Fruit fly (Drosophila melanogaster) whole organism, embryonic: ENCODE results near the gene isoQC.

ENCODE experiments used
- Blimp-1 ChIP-seq: fragments of 200-800 bp; sonication (Bioruptor generic); optimal IDR thresholded peaks from 3 replicates; lab custom pipeline; 2018; ENCODE audit warnings: missing biosample characterization, missing genetic modification characterization, mild to moderate bottlenecking, moderate library complexity, missing genetic modification reagents
- C15 ChIP-seq: fragments of 200-800 bp; sonication (Bioruptor generic); IDR thresholded peaks from 3 replicates; pipeline ENCODE4 v1.3.6; 2022; ENCODE audit warnings: missing biosample characterization, missing genetic modification characterization
- CG11723 ChIP-seq: fragments of 200-800 bp; sonication (Bioruptor generic); optimal IDR thresholded peaks from 2 replicates; lab custom pipeline; 2017; ENCODE audit warnings: missing biosample characterization, mild to moderate bottlenecking, missing genetic modification characterization
- CG12659 ChIP-seq: fragments of 200-800 bp; sonication (Bioruptor generic); optimal IDR thresholded peaks from 3 replicates; lab custom pipeline; 2017; ENCODE audit warnings: mild to moderate bottlenecking, missing biosample characterization, missing genetic modification reagents, missing genetic modification characterization
- CG14710 ChIP-seq: fragments of 200-800 bp; sonication (Bioruptor generic); optimal IDR thresholded peaks from 3 replicates; lab custom pipeline; 2019; ENCODE audit warnings: missing biosample characterization, mild to moderate bottlenecking, missing genetic modification characterization, moderate library complexity
- CG15479 ChIP-seq: fragments of 200-800 bp; sonication (Bioruptor generic); optimal IDR thresholded peaks from 3 replicates; lab custom pipeline; 2019; ENCODE audit warnings: missing biosample characterization, mild to moderate bottlenecking, missing genetic modification characterization, moderate library complexity
- CG1602 ChIP-seq: fragments of 200-800 bp; sonication (Bioruptor generic); optimal IDR thresholded peaks from 3 replicates; lab custom pipeline; 2016; ENCODE audit warnings: missing biosample characterization, missing genetic modification characterization
- CG16779 ChIP-seq: fragments of 200-800 bp; sonication (Bioruptor generic); IDR thresholded peaks from 2 replicates; pipeline ENCODE4 v1.3.6; 2022; ENCODE audit warnings: missing biosample characterization, missing genetic modification characterization
- CG3065 ChIP-seq: fragments of 200-800 bp; sonication (Bioruptor generic); optimal IDR thresholded peaks from 2 replicates; lab custom pipeline; 2016; ENCODE audit warnings: missing biosample characterization, missing genetic modification characterization
- CG31365 ChIP-seq: fragments of 200-800 bp; sonication (Bioruptor generic); optimal IDR thresholded peaks from 2 replicates; lab custom pipeline; 2018; ENCODE audit warnings: missing biosample characterization, mild to moderate bottlenecking, missing genetic modification characterization
- CG32532 ChIP-seq: fragments of 200-800 bp; sonication (Bioruptor generic); IDR thresholded peaks from 2 replicates; pipeline ENCODE4 v1.3.6; 2022; ENCODE audit warnings: missing biosample characterization, missing genetic modification characterization
- CG32767 ChIP-seq: fragments of 200-800 bp; sonication (Bioruptor generic); IDR thresholded peaks from 2 replicates; pipeline ENCODE4 v1.3.6; 2022; ENCODE audit warnings: missing biosample characterization, missing genetic modification characterization
- CG3281 ChIP-seq: fragments of 200-800 bp; sonication (Bioruptor generic); optimal IDR thresholded peaks from 3 replicates; lab custom pipeline; 2017; ENCODE audit warnings: missing biosample characterization, mild to moderate bottlenecking, missing genetic modification characterization
- CG33213 ChIP-seq: fragments of 200-800 bp; sonication (Bioruptor generic); optimal IDR thresholded peaks from 3 replicates; lab custom pipeline; 2016; ENCODE audit warnings: missing biosample characterization, missing genetic modification characterization
- CG34224 ChIP-seq: fragments of 200-800 bp; sonication (Bioruptor generic); IDR thresholded peaks from 3 replicates; pipeline ENCODE4 v1.3.6; 2022; ENCODE audit warnings: missing biosample characterization, missing genetic modification characterization; ENCODE audit not compliant: partially characterized antibody
- CG5245 ChIP-seq: fragments of 200-800 bp; sonication (Bioruptor generic); optimal IDR thresholded peaks from 3 replicates; lab custom pipeline; 2016; ENCODE audit warnings: missing biosample characterization, missing genetic modification characterization
- CG6254 ChIP-seq: fragments of 200-800 bp; sonication (Bioruptor generic); optimal IDR thresholded peaks from 3 replicates; lab custom pipeline; 2017; ENCODE audit warnings: mild to moderate bottlenecking, missing biosample characterization, missing genetic modification reagents, missing genetic modification characterization
- CG9876 ChIP-seq: fragments of 200-800 bp; sonication (Bioruptor generic); optimal IDR thresholded peaks from 2 replicates; lab custom pipeline; 2016; ENCODE audit warnings: missing biosample characterization, missing genetic modification characterization
- CHES-1-like ChIP-seq: fragments of 200-800 bp; sonication (Bioruptor generic); optimal IDR thresholded peaks from 2 replicates; lab custom pipeline; 2016; ENCODE audit warnings: missing biosample characterization, missing genetic modification characterization
- CoRest ChIP-seq: fragments of 200-800 bp; sonication (Bioruptor generic); optimal IDR thresholded peaks from 3 replicates; lab custom pipeline; 2018; ENCODE audit warnings: missing biosample characterization, mild to moderate bottlenecking, missing genetic modification characterization, moderate library complexity
- HLH3B ChIP-seq: fragments of 200-800 bp; sonication (Bioruptor generic); IDR thresholded peaks from 2 replicates; pipeline ENCODE4 v1.3.6; 2022; ENCODE audit warnings: missing biosample characterization, missing genetic modification characterization
- HLH4C ChIP-seq: fragments of 200-800 bp; sonication (Bioruptor generic); IDR thresholded peaks from 3 replicates; pipeline ENCODE4 v1.3.6; 2022; ENCODE audit warnings: missing biosample characterization, missing genetic modification characterization; ENCODE audit not compliant: partially characterized antibody
- MBD-R2 ChIP-seq: fragments of 200-800 bp; sonication (Bioruptor generic); IDR thresholded peaks from 2 replicates; pipeline ENCODE4 v1.3.6; 2022; ENCODE audit warnings: missing biosample characterization, missing genetic modification characterization
- Myb ChIP-seq: fragments of 200-800 bp; sonication (Bioruptor generic); optimal IDR thresholded peaks from 2 replicates; lab custom pipeline; 2016; ENCODE audit warnings: missing biosample characterization, missing genetic modification characterization
- Six4 ChIP-seq: fragments of 200-800 bp; sonication (Bioruptor generic); optimal IDR thresholded peaks from 2 replicates; lab custom pipeline; 2016; ENCODE audit warnings: missing biosample characterization, missing genetic modification characterization
- Xrp1 ChIP-seq: fragments of 200-800 bp; sonication (Bioruptor generic); IDR thresholded peaks from 2 replicates; pipeline ENCODE4 v1.3.6; 2022; ENCODE audit warnings: missing biosample characterization, missing genetic modification characterization
- abd-A ChIP-seq: fragments of 200-800 bp; sonication (Bioruptor generic); optimal IDR thresholded peaks from 3 replicates; lab custom pipeline; 2019; ENCODE audit warnings: missing biosample characterization, mild to moderate bottlenecking, missing genetic modification characterization, moderate library complexity
- ac ChIP-seq: fragments of 200-800 bp; sonication (Bioruptor generic); optimal IDR thresholded peaks from 3 replicates; lab custom pipeline; 2017; ENCODE audit warnings: missing biosample characterization, mild to moderate bottlenecking, missing genetic modification characterization
- ap ChIP-seq: fragments of 200-800 bp; sonication (Bioruptor generic); IDR thresholded peaks from 2 replicates; pipeline ENCODE4 v1.3.6; 2022; ENCODE audit warnings: missing biosample characterization, missing genetic modification characterization
- bcd ChIP-seq: fragments of 200-800 bp; sonication (Bioruptor generic); optimal IDR thresholded peaks from 2 replicates; lab custom pipeline; 2017; ENCODE audit warnings: missing biosample characterization, mild to moderate bottlenecking, missing genetic modification characterization
- caup ChIP-seq: fragments of 200-800 bp; sonication (Bioruptor generic); optimal IDR thresholded peaks from 3 replicates; lab custom pipeline; 2017; ENCODE audit warnings: missing biosample characterization, mild to moderate bottlenecking, missing genetic modification characterization, moderate library complexity; ENCODE audit not compliant: severe bottlenecking
- ci ChIP-seq: fragments of 200-800 bp; sonication (Bioruptor generic); IDR thresholded peaks from 3 replicates; pipeline ENCODE4 v1.3.6; 2022; ENCODE audit warnings: missing biosample characterization, missing genetic modification characterization
- croc ChIP-seq: fragments of 200-800 bp; sonication (Bioruptor generic); conservative IDR thresholded peaks from 3 replicates; pipeline ENCODE4 v1.3.6; 2022; ENCODE audit warnings: missing biosample characterization, missing genetic modification characterization
- dm ChIP-seq: fragments of 200-800 bp; sonication (Bioruptor generic); optimal IDR thresholded peaks from 3 replicates; lab custom pipeline; 2016; ENCODE audit warnings: missing biosample characterization, missing genetic modification characterization
- fd64A ChIP-seq: fragments of 200-800 bp; sonication (Bioruptor generic); optimal IDR thresholded peaks from 3 replicates; lab custom pipeline; 2018; ENCODE audit warnings: missing biosample characterization, mild to moderate bottlenecking, missing genetic modification characterization
- fd96Cb ChIP-seq: fragments of 200-800 bp; sonication (Bioruptor generic); optimal IDR thresholded peaks from 2 replicates; lab custom pipeline; 2018; ENCODE audit warnings: missing biosample characterization, mild to moderate bottlenecking, missing genetic modification characterization, moderate library complexity
- gro ChIP-seq: fragments of 200-800 bp; sonication (Bioruptor generic); optimal IDR thresholded peaks from 2 replicates; lab custom pipeline; 2016; ENCODE audit warnings: missing biosample characterization, missing genetic modification characterization
- knrl ChIP-seq: fragments of 200-800 bp; sonication (Bioruptor generic); IDR thresholded peaks from 3 replicates; pipeline ENCODE4 v1.3.6; 2022; ENCODE audit warnings: missing biosample characterization, missing genetic modification characterization; ENCODE audit not compliant: partially characterized antibody
- peb ChIP-seq: fragments of 200-800 bp; sonication (Bioruptor generic); IDR thresholded peaks from 2 replicates; pipeline ENCODE4 v1.3.6; 2022; ENCODE audit warnings: missing biosample characterization, missing genetic modification characterization
- ro ChIP-seq: fragments of 200-800 bp; sonication (Bioruptor generic); IDR thresholded peaks from 2 replicates; pipeline ENCODE4 v1.3.6; 2022; ENCODE audit warnings: missing biosample characterization, missing genetic modification characterization
- sc ChIP-seq, 3 experiments: fragments of >200 bp in 2 of 3; fragments of 200-800 bp in 1 of 3; sonication (Bioruptor generic) in 1 of 3; optimal IDR thresholded peaks; 2 replicates in 2 of 3; 3 replicates in 1 of 3; lab custom pipeline; 2017; ENCODE audit warnings: mild to moderate bottlenecking in 1 of 3, missing biosample characterization in 1 of 3, missing genetic modification characterization in 1 of 3, missing genetic modification reagents in 1 of 3
- sens ChIP-seq: fragments of 200-800 bp; sonication (Bioruptor generic); peaks from one replicate; lab custom pipeline; 2016; ENCODE audit warnings: missing biosample characterization, missing genetic modification characterization
- sim ChIP-seq: fragments of 200-800 bp; sonication (Bioruptor generic); IDR thresholded peaks from 2 replicates; pipeline ENCODE4 v1.3.6; 2022; ENCODE audit warnings: missing biosample characterization, missing genetic modification characterization
- slp2 ChIP-seq: fragments of 200-800 bp; sonication (Bioruptor generic); optimal IDR thresholded peaks from 2 replicates; lab custom pipeline; 2016; ENCODE audit warnings: missing biosample characterization, missing genetic modification characterization
- usp ChIP-seq: fragments of >200 bp; optimal IDR thresholded peaks from 2 replicates; lab custom pipeline; 2017; ENCODE audit warnings: missing biosample characterization, missing genetic modification characterization
- z ChIP-seq: fragments of 200-800 bp; sonication (Bioruptor generic); IDR thresholded peaks from 3 replicates; pipeline ENCODE4 v1.3.6; 2022; ENCODE audit warnings: missing biosample characterization, missing genetic modification characterization
- zen ChIP-seq: fragments of 200-800 bp; sonication (Bioruptor generic); optimal IDR thresholded peaks from 3 replicates; lab custom pipeline; 2018; ENCODE audit warnings: missing biosample characterization, mild to moderate bottlenecking, missing genetic modification characterization, moderate library complexity
- zen2 ChIP-seq: fragments of 200-800 bp; sonication (Bioruptor generic); IDR thresholded peaks from 3 replicates; pipeline ENCODE4 v1.3.6; 2022; ENCODE audit warnings: missing biosample characterization, missing genetic modification characterization; ENCODE audit not compliant: partially characterized antibody
- zfh2 ChIP-seq: fragments of 200-800 bp; sonication (Bioruptor generic); optimal IDR thresholded peaks from 2 replicates; lab custom pipeline; 2016; ENCODE audit warnings: missing biosample characterization, missing genetic modification characterization

The isoQC gene

dm6 chr3L:20471499-20472313, 2.6 kb upstream of the isoQC start (continued):
- TF ChIP-seq CG14710 (tag; lab: Kevin White, UChicago) (peak; percentile 16), sim (GFP tag; lab: Robert Waterston, UW) (no peak), CG9876 (GFP tag; lab: Kevin White, UChicago) (peak; percentile 11), C15 (GFP tag; lab: Robert Waterston, UW) (no peak), CG3281 (GFP tag; lab: Kevin White, UChicago) (peak; percentile 6), CG32532 (GFP tag; lab: Robert Waterston, UW) (no peak), MBD-R2 (no peak), CG16779 (GFP tag; lab: Robert Waterston, UW) (no peak), dm (GFP tag; lab: Kevin White, UChicago) (peak; percentile 25), ro (GFP tag; lab: Robert Waterston, UW) (no peak), Six4 (GFP tag; lab: Kevin White, UChicago) (no peak), CG3065 (GFP tag; lab: Kevin White, UChicago) (peak; percentile 22), abd-A (tag; lab: Kevin White, UChicago) (no peak), fd96Cb (no peak), fd64A (GFP tag; lab: Kevin White, UChicago) (peak; percentile 75), usp (GFP tag; lab: Kevin White, UChicago) (no peak), HLH4C (GFP tag; lab: Robert Waterston, UW) (no peak), Xrp1 (GFP tag; lab: Robert Waterston, UW) (peak; percentile 57), CoRest (peak; percentile 37), gro (GFP tag; lab: Kevin White, UChicago) (peak; percentile 21), zfh2 (GFP tag; lab: Kevin White, UChicago) (no peak), CHES-1-like (peak; percentile 53), CG11723 (GFP tag; lab: Kevin White, UChicago) (peak; percentile 44), ac (GFP tag; lab: Kevin White, UChicago) (peak; percentile 79), zen (tag; lab: Kevin White, UChicago) (peak; percentile 25), ci (peak; percentile 86), knrl (GFP tag; lab: Robert Waterston, UW) (no peak), sens (peak; percentile 95), CG15479 (peak; percentile 5), Myb (GFP tag; lab: Kevin White, UChicago) (peak; percentile 35), Blimp-1 (GFP tag; lab: Kevin White, UChicago) (no peak), croc (GFP tag; lab: Robert Waterston, UW) (no peak), HLH3B (GFP tag; lab: Robert Waterston, UW) (peak; percentile 6; the same call in 1 of the 2 replicates), z (GFP tag; lab: Robert Waterston, UW) (no peak), bcd (GFP tag; lab: Kevin White, UChicago) (peak; percentile 41), CG32767 (GFP tag; lab: Robert Waterston, UW) (no peak), CG1602 (GFP tag; lab: Kevin White, UChicago) (peak; percentile 45), slp2 (peak; percentile 50), zen2 (GFP tag; lab: Robert Waterston, UW) (no peak), CG5245 (GFP tag; lab: Kevin White, UChicago) (no peak), peb (GFP tag; lab: Robert Waterston, UW) (no peak), sc (optimal IDR thresholded peaks at IDR 0.05; lab: Kevin White, UChicago) (no peak), sc (GFP tag; optimal IDR thresholded peaks at IDR 0.05; lab: Kevin White, UChicago) (peak; percentile 78), CG34224 (GFP tag; lab: Robert Waterston, UW) (no peak), caup (peak; percentile 28), CG31365 (tag; lab: Kevin White, UChicago) (peak; percentile 71), CG33213 (GFP tag; lab: Kevin White, UChicago) (peak; percentile 67), CG6254 (GFP tag; lab: Kevin White, UChicago) (no peak), ap (GFP tag; lab: Robert Waterston, UW) (no peak), CG12659 (peak; percentile 25)
